Fruit fly (Drosophila melanogaster): Measurements from ENCODE around the gene Jhbp2.

DNA sequence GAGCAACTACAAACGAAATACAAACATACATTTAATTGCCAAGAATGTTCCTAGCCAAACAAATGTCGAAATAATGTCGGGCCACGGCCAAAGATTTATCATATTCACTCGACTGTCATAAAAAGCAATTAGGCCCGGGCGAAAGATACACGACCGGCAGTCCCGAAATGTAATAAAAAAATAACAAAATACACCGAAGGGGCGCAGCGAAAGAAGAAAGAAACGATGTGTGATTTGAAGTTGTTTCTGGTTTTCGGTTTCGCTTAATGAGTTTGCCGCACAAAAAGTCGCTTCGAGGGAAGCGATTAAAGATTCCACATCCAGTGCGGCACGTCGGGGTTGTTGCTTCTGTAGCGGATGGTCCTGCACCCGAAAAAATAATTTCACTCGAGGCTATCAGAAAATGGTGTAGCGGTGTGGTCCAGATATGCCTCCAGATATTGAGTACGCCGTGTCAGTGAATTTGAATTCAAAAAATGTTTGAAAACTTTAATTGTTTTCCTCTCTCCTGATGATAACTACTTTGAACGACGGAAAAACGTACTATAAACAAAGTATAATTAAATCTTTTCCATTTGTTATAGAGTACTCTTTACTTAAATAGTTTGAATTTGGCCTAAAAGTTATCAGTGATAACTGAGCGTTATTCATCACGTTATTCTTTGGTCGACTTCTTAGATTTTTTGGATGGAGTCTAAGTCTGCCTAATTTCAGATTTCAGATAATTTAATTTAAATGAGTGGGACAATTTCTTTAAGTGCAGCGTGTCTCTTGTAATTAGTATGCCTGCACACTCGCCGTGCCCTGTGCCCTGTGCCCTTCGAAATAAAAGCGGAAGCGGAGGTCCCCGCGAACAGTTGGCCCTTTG, 28.2 kb upstream of the Jhbp2 start:
- no peak for TF ChIP-seq h (optimal IDR thresholded peaks at IDR 0.05)
- no peak for TF ChIP-seq psq (optimal IDR thresholded peaks at IDR 0.05)
- no peak for TF ChIP-seq Sin3A (optimal IDR thresholded peaks at IDR 0.05)
